Worm (Caenorhabditis elegans): ENCODE results near the gene hsp-3.

DNA sequence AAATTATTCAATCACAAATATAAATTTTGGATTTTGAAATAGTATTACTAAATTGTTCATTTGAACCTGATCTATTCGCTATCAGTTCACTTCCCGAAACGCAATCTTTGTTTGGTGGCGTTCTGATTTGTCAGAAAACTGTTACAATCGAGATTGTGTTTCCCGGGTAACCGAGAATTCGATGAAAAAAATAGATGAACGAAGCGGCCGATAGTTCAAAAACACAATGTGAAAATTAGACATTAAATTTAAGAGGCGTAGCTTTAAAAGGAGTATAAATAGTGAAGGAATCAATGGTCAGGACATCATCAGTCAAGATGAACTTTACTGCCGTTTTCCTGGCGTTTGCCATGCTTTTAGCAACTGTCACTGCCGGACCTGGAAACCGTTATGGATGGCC, 6.1 kb downstream of the hsp-3 start, which contains the start of gene C45B2.1:
- TF ChIP-seq unc-62 (GFP tag; optimal IDR thresholded peaks at IDR 0.05) (no peak), ama-1 (optimal IDR thresholded peaks at IDR 0.05) (no peak), crh-2 (tag; optimal IDR thresholded peaks at IDR 0.05) (no peak), unc-55 (GFP tag; optimal IDR thresholded peaks at IDR 0.05) (no peak), gmeb-1 (tag; optimal IDR thresholded peaks at IDR 0.05) (no peak)
